Fruit fly (Drosophila melanogaster) whole organism, pupa: ENCODE data around the gene slou.

Source experiments
- CG10348 ChIP-seq: fragments of 200-800 bp; sonication (Bioruptor generic); IDR thresholded peaks from 2 replicates; pipeline ENCODE4 v1.3.6; 2022; ENCODE audit warnings: missing biosample characterization, missing genetic modification characterization
- CG12605 ChIP-seq: fragments of 200-800 bp; sonication (Bioruptor generic); IDR thresholded peaks from 2 replicates; pipeline ENCODE4 v1.3.6; 2022; ENCODE audit warnings: missing biosample characterization, missing genetic modification characterization
- CG13204 ChIP-seq: fragments of 200-800 bp; sonication (Bioruptor generic); optimal IDR thresholded peaks from 2 replicates; lab custom pipeline; 2018; ENCODE audit warnings: missing biosample characterization, mild to moderate bottlenecking, missing genetic modification characterization, moderate library complexity
- CG14655 ChIP-seq: fragments of 200-800 bp; sonication (Bioruptor generic); optimal IDR thresholded peaks from 3 replicates; lab custom pipeline; 2017; ENCODE audit warnings: mild to moderate bottlenecking, missing biosample characterization, missing genetic modification reagents, missing genetic modification characterization
- CG15710 ChIP-seq: fragments of 200-800 bp; sonication (Bioruptor generic); optimal IDR thresholded peaks from 2 replicates; lab custom pipeline; 2018; ENCODE audit warnings: missing biosample characterization, mild to moderate bottlenecking, missing genetic modification characterization, moderate library complexity
- CG17806 ChIP-seq: fragments of 200-800 bp; sonication (Bioruptor generic); optimal IDR thresholded peaks from 2 replicates; lab custom pipeline; 2018; ENCODE audit warnings: missing biosample characterization, mild to moderate bottlenecking, missing genetic modification characterization, moderate library complexity
- CG32121 ChIP-seq: fragments of 200-800 bp; sonication (Bioruptor generic); IDR thresholded peaks from 2 replicates; pipeline ENCODE4 v1.3.6; 2022; ENCODE audit warnings: missing biosample characterization, missing genetic modification characterization
- CG34367 ChIP-seq: fragments of 200-800 bp; sonication (Bioruptor generic); optimal IDR thresholded peaks from 2 replicates; lab custom pipeline; 2018; ENCODE audit warnings: missing biosample characterization, mild to moderate bottlenecking, missing genetic modification characterization
- CG4496 ChIP-seq: fragments of 200-800 bp; sonication (Bioruptor generic); IDR thresholded peaks from 3 replicates; pipeline ENCODE4 v1.3.6; 2022; ENCODE audit warnings: missing biosample characterization, missing genetic modification characterization
- CG8159 ChIP-seq: fragments of 200-800 bp; sonication (Bioruptor generic); optimal IDR thresholded peaks from 3 replicates; lab custom pipeline; 2018; ENCODE audit warnings: missing biosample characterization, mild to moderate bottlenecking, missing genetic modification characterization, moderate library complexity
- CG8301 ChIP-seq: fragments of 200-800 bp; sonication (Bioruptor generic); optimal IDR thresholded peaks from 2 replicates; lab custom pipeline; 2018; ENCODE audit warnings: missing biosample characterization, mild to moderate bottlenecking, missing genetic modification characterization
- CG9948 ChIP-seq: fragments of 200-800 bp; sonication (Bioruptor generic); optimal IDR thresholded peaks from 2 replicates; lab custom pipeline; 2018; ENCODE audit warnings: missing biosample characterization, mild to moderate bottlenecking, missing genetic modification characterization, moderate library complexity
- D1 ChIP-seq: fragments of 200-800 bp; sonication (Bioruptor generic); optimal IDR thresholded peaks from 2 replicates; lab custom pipeline; 2018; ENCODE audit warnings: missing biosample characterization, mild to moderate bottlenecking, missing genetic modification characterization, moderate library complexity
- EcR ChIP-seq: fragments of 200-800 bp; sonication (Bioruptor generic); optimal IDR thresholded peaks from 3 replicates; lab custom pipeline; 2019; ENCODE audit warnings: missing biosample characterization, missing genetic modification characterization, mild to moderate bottlenecking, moderate library complexity, missing genetic modification reagents
- Ets98B ChIP-seq: fragments of 200-800 bp; sonication (Bioruptor generic); IDR thresholded peaks from 2 replicates; pipeline ENCODE4 v1.3.6; 2022; ENCODE audit warnings: missing biosample characterization, missing genetic modification characterization
- Pif1A ChIP-seq: fragments of 200-800 bp; sonication (Bioruptor generic); optimal IDR thresholded peaks from 3 replicates; lab custom pipeline; 2016; ENCODE audit warnings: missing biosample characterization, missing genetic modification characterization
- Pif1B ChIP-seq: fragments of 200-800 bp; sonication (Bioruptor generic); optimal IDR thresholded peaks from 3 replicates; lab custom pipeline; 2016; ENCODE audit warnings: missing biosample characterization, missing genetic modification characterization
- Snoo ChIP-seq: fragments of 200-800 bp; sonication (Bioruptor generic); optimal IDR thresholded peaks from 3 replicates; lab custom pipeline; 2017; ENCODE audit warnings: missing biosample characterization, mild to moderate bottlenecking, missing genetic modification characterization, inconsistent platforms
- fd96Ca ChIP-seq: fragments of 200-800 bp; sonication (Bioruptor generic); IDR thresholded peaks from 3 replicates; pipeline ENCODE4 v1.3.6; 2022; ENCODE audit warnings: missing biosample characterization, missing genetic modification characterization
- rn ChIP-seq: fragments of 200-800 bp; sonication (Bioruptor generic); IDR thresholded peaks from 2 replicates; pipeline ENCODE4 v1.3.6; 2022; ENCODE audit warnings: missing biosample characterization, missing genetic modification characterization

Gene slou

dm6 chr3R:21557884-21558283, 902 bp upstream of the slou start:
- TF ChIP-seq Pif1B (GFP tag; lab: Kevin White, UChicago) (no peak), CG12605 (GFP tag; lab: Robert Waterston, UW) (no peak), CG13204 (GFP tag; lab: Kevin White, UChicago) (no peak), CG4496 (GFP tag; lab: Robert Waterston, UW) (no peak), Snoo (no peak), D1 (no peak), CG8159 (tag; lab: Kevin White, UChicago) (no peak), fd96Ca (GFP tag; lab: Robert Waterston, UW) (no peak), CG10348 (GFP tag; lab: Robert Waterston, UW) (no peak), EcR (GFP tag; lab: Kevin White, UChicago) (no peak), CG15710 (tag; lab: Kevin White, UChicago) (no peak), rn (no peak), Pif1A (GFP tag; lab: Kevin White, UChicago) (no peak), CG8301 (tag; lab: Kevin White, UChicago) (no peak)
- TF ChIP-seq, all 21 proteins: peak for 0

- TF ChIP-seq CG13204 (GFP tag; lab: Kevin White, UChicago) (no peak), Snoo (no peak), EcR (GFP tag; lab: Kevin White, UChicago) (no peak)
Observed at dm6 chr3R:21551565-21551964, 5.4 kb downstream of the slou start.

- TF ChIP-seq CG9948 (tag; lab: Kevin White, UChicago) (no peak), CG10348 (GFP tag; lab: Robert Waterston, UW) (no peak), CG8301 (tag; lab: Kevin White, UChicago) (no peak), CG4496 (GFP tag; lab: Robert Waterston, UW) (no peak), rn (no peak), CG17806 (no peak), fd96Ca (GFP tag; lab: Robert Waterston, UW) (no peak), EcR (GFP tag; lab: Kevin White, UChicago) (no peak), CG15710 (tag; lab: Kevin White, UChicago) (no peak), Snoo (no peak)
Observed at dm6 chr3R:21548956-21549355, 8.0 kb downstream of the slou start.

- no peak for TF ChIP-seq CG17806
- TF ChIP-seq CG12605 (GFP tag; lab: Robert Waterston, UW): no peak
- no peak for TF ChIP-seq Ets98B (GFP tag; lab: Robert Waterston, UW)
Observed at dm6 chr3R:21544107-21544506, 12.9 kb downstream of the slou start.

dm6 chr3R:21534697-21535676, 22.0 kb downstream of the slou start:
- TF ChIP-seq CG8301 (tag; lab: Kevin White, UChicago) (no peak), CG13204 (GFP tag; lab: Kevin White, UChicago) (no peak), Snoo (no peak), EcR (GFP tag; lab: Kevin White, UChicago) (no peak)

dm6 chr3R:21534256-21534655, 22.7 kb downstream of the slou start:
- TF ChIP-seq CG9948 (tag; lab: Kevin White, UChicago): no peak
- no peak for TF ChIP-seq CG34367 (tag; lab: Kevin White, UChicago)
- no peak for TF ChIP-seq Ets98B (GFP tag; lab: Robert Waterston, UW)
- TF ChIP-seq, all 21 proteins: peak for 0

- no peak for TF ChIP-seq CG17806
- TF ChIP-seq EcR (GFP tag; lab: Kevin White, UChicago): no peak
- no peak for TF ChIP-seq CG8159 (tag; lab: Kevin White, UChicago)
- TF ChIP-seq CG8301 (tag; lab: Kevin White, UChicago): no peak
- no peak for TF ChIP-seq rn
- no peak for TF ChIP-seq CG15710 (tag; lab: Kevin White, UChicago)
- no peak for TF ChIP-seq Snoo
- TF ChIP-seq CG10348 (GFP tag; lab: Robert Waterston, UW): no peak
- no peak for TF ChIP-seq Pif1B (GFP tag; lab: Kevin White, UChicago)
- TF ChIP-seq Pif1A (GFP tag; lab: Kevin White, UChicago): no peak
- TF ChIP-seq fd96Ca (GFP tag; lab: Robert Waterston, UW): no peak
- no peak for TF ChIP-seq CG12605 (GFP tag; lab: Robert Waterston, UW)
- TF ChIP-seq CG34367 (tag; lab: Kevin White, UChicago): no peak
- no peak for TF ChIP-seq CG32121 (GFP tag; lab: Robert Waterston, UW)
- no peak for TF ChIP-seq CG14655
- TF ChIP-seq CG9948 (tag; lab: Kevin White, UChicago): no peak
- TF ChIP-seq Ets98B (GFP tag; lab: Robert Waterston, UW): no peak
- TF ChIP-seq D1: no peak
Observed at dm6 chr3R:21528529-21528928, 28.5 kb downstream of the slou start.
